Worm (Caenorhabditis elegans) whole organism, young adult: ENCODE results near the gene ugt-23.
A peak's percentile ranks its signal among the peaks of the same experiment; 100 is the strongest.

Experiments
- B0019.2 ChIP-seq: fragments of 200-800 bp; sonication (Bioruptor generic); conservative IDR thresholded peaks from 2 replicates; pipeline ENCODE4 v1.3.6; 2022; ENCODE audit warnings: missing genetic modification reagents, missing genetic modification characterization, missing compliant biosample characterization
- F49E8.2 ChIP-seq: sonication (generic microtip); optimal IDR thresholded peaks from 3 replicates; lab custom pipeline; 2017; ENCODE audit warnings: missing genetic modification characterization, mild to moderate bottlenecking, missing compliant biosample characterization, antibody characterized with exemption, moderate library complexity; ENCODE audit not compliant: insufficient read depth
- F57C9.4 ChIP-seq: sonication (generic microtip); optimal IDR thresholded peaks from 2 replicates; lab custom pipeline; 2017; ENCODE audit warnings: mild to moderate bottlenecking, missing genetic modification characterization, missing compliant biosample characterization
- K11D2.4 ChIP-seq: fragments of 200-800 bp; sonication (Bioruptor generic); IDR thresholded peaks from 2 replicates; pipeline ENCODE4 v1.3.6; 2022; ENCODE audit warnings: missing genetic modification reagents, missing genetic modification characterization, missing compliant biosample characterization
- K12H6.12 ChIP-seq: fragments of 200-800 bp; sonication (Bioruptor generic); optimal IDR thresholded peaks from 2 replicates; lab custom pipeline; 2018; ENCODE audit warnings: mild to moderate bottlenecking, missing genetic modification characterization, missing compliant biosample characterization
- Y53G8AR.9 ChIP-seq: fragments of 200-800 bp; sonication (Bioruptor generic); conservative IDR thresholded peaks from 2 replicates; pipeline ENCODE4 v1.3.6; 2022; ENCODE audit warnings: missing genetic modification reagents, missing genetic modification characterization, missing compliant biosample characterization
- Y95B8A.8 ChIP-seq: fragments of 200-800 bp; sonication (Bioruptor generic); IDR thresholded peaks from 2 replicates; pipeline ENCODE4 v1.3.6; 2022; ENCODE audit warnings: missing genetic modification reagents, missing genetic modification characterization, missing compliant biosample characterization
- ZK185.1 ChIP-seq: sonication (generic microtip); optimal IDR thresholded peaks from 2 replicates; lab custom pipeline; 2016; ENCODE audit warnings: mild to moderate bottlenecking, missing genetic modification characterization, missing compliant biosample characterization; ENCODE audit not compliant: poor library complexity, severe bottlenecking
- ama-1 ChIP-seq, 3 experiments: fragments of 150-350 bp in 1 of 3; sonication (generic microtip) in 2 of 3; optimal IDR thresholded peaks; 2 replicates each; lab custom pipeline; 2014 to 2018; ENCODE audit warnings: missing biosample characterization in 2 of 3, missing genetic modification characterization in 2 of 3, missing genetic modification reagents in 2 of 3
- aptf-2 ChIP-seq: fragments of 200-800 bp; sonication (Bioruptor generic); conservative IDR thresholded peaks from 2 replicates; pipeline ENCODE4 v1.3.6; 2022; ENCODE audit warnings: missing genetic modification reagents, missing genetic modification characterization, missing compliant biosample characterization
- aptf-3 ChIP-seq: fragments of 200-800 bp; sonication (Bioruptor generic); IDR thresholded peaks from 2 replicates; pipeline ENCODE4 v1.3.6; 2022; ENCODE audit warnings: missing genetic modification characterization, missing compliant biosample characterization
- attf-5 ChIP-seq: fragments of 200-800 bp; sonication (Bioruptor generic); optimal IDR thresholded peaks from 2 replicates; lab custom pipeline; 2018; ENCODE audit warnings: mild to moderate bottlenecking, missing genetic modification characterization, missing compliant biosample characterization
- ceh-91 ChIP-seq: fragments of 200-800 bp; sonication (Bioruptor generic); IDR thresholded peaks from 2 replicates; pipeline ENCODE4 v1.3.6; 2022; ENCODE audit warnings: missing genetic modification reagents, missing genetic modification characterization, missing compliant biosample characterization
- egl-18 ChIP-seq: fragments of 200-800 bp; sonication (Bioruptor generic); IDR thresholded peaks from 2 replicates; pipeline ENCODE4 v1.3.6; 2022; ENCODE audit warnings: missing genetic modification reagents, missing genetic modification characterization, missing compliant biosample characterization
- egl-44 ChIP-seq: fragments of 200-800 bp; sonication (Bioruptor generic); IDR thresholded peaks from 2 replicates; pipeline ENCODE4 v1.3.6; 2022; ENCODE audit warnings: missing genetic modification reagents, missing genetic modification characterization, missing compliant biosample characterization
- ekl-4 ChIP-seq: fragments of 200-800 bp; sonication (Bioruptor generic); IDR thresholded peaks from 2 replicates; pipeline ENCODE4 v1.3.6; 2022; ENCODE audit warnings: missing genetic modification reagents, missing genetic modification characterization, missing compliant biosample characterization
- hrde-1 ChIP-seq: sonication (generic microtip); optimal IDR thresholded peaks from 2 replicates; lab custom pipeline; 2016; ENCODE audit warnings: missing genetic modification characterization, mild to moderate bottlenecking, missing compliant biosample characterization, moderate library complexity, missing genotype, missing genetic modification reagents, borderline replicate concordance
- hsf-1 ChIP-seq: fragments of 200-800 bp; sonication (Bioruptor generic); IDR thresholded peaks from 2 replicates; pipeline ENCODE4 v1.3.6; 2022; ENCODE audit warnings: missing genetic modification reagents, missing genetic modification characterization, missing compliant biosample characterization
- let-607 ChIP-seq, 2 experiments: fragments of 200-800 bp in 1 of 2; sonication (Bioruptor generic) in 1 of 2; sonication (generic microtip) in 1 of 2; optimal IDR thresholded peaks; 2 replicates each; lab custom pipeline; 2016 to 2018; ENCODE audit warnings: mild to moderate bottlenecking in 2 of 2, missing compliant biosample characterization in 2 of 2, missing genetic modification characterization in 2 of 2, moderate library complexity in 2 of 2, missing genotype in 1 of 2
- lin-26 ChIP-seq: fragments of 200-800 bp; sonication (Bioruptor generic); IDR thresholded peaks from 2 replicates; pipeline ENCODE4 v1.3.6; 2022; ENCODE audit warnings: missing genetic modification reagents, missing genetic modification characterization, missing compliant biosample characterization
- lin-35 ChIP-seq, 3 experiments: fragments of 150-350 bp in 2 of 3; sonication (generic microtip) in 1 of 3; optimal IDR thresholded peaks; 2 replicates each; lab custom pipeline; 2014 to 2018; ENCODE audit warnings: missing biosample characterization in 3 of 3, missing genetic modification characterization in 3 of 3, missing genetic modification reagents in 3 of 3
- lin-40 ChIP-seq: sonication (generic microtip); optimal IDR thresholded peaks from 2 replicates; lab custom pipeline; 2016; ENCODE audit warnings: missing genetic modification characterization, mild to moderate bottlenecking, missing compliant biosample characterization, missing genotype, missing genetic modification reagents
- lir-1 ChIP-seq: fragments of 200-800 bp; sonication (Bioruptor generic); conservative IDR thresholded peaks from 2 replicates; pipeline ENCODE4 v1.3.6; 2022; ENCODE audit warnings: missing genetic modification reagents, missing genetic modification characterization, missing compliant biosample characterization
- madf-6 ChIP-seq: fragments of 200-800 bp; sonication (Bioruptor generic); IDR thresholded peaks from 2 replicates; pipeline ENCODE4 v1.3.6; 2022; ENCODE audit warnings: missing genetic modification reagents, missing genetic modification characterization, missing compliant biosample characterization
- madf-8 ChIP-seq: fragments of 200-800 bp; sonication (Bioruptor generic); conservative IDR thresholded peaks from 2 replicates; pipeline ENCODE4 v1.3.6; 2022; ENCODE audit warnings: missing genetic modification reagents, missing genetic modification characterization, missing compliant biosample characterization
- mcd-1 ChIP-seq: fragments of 200-800 bp; sonication (Bioruptor generic); IDR thresholded peaks from 2 replicates; pipeline ENCODE4 v1.3.6; 2022; ENCODE audit warnings: missing genetic modification reagents, missing genetic modification characterization, missing compliant biosample characterization
- sea-2 ChIP-seq: fragments of 200-800 bp; sonication (Bioruptor generic); IDR thresholded peaks from 2 replicates; pipeline ENCODE4 v1.3.6; 2022; ENCODE audit warnings: missing genetic modification characterization, missing compliant biosample characterization
- snpc-4 ChIP-seq, 5 experiments: fragments of 150-350 bp in 1 of 5; sonication (generic microtip) in 4 of 5; optimal IDR thresholded peaks; 2 replicates each; lab custom pipeline; 2014 to 2018; ENCODE audit warnings: missing genetic modification characterization in 5 of 5, missing biosample characterization in 3 of 5, antibody characterized with exemption in 2 of 5, mild to moderate bottlenecking in 2 of 5, missing compliant biosample characterization in 2 of 5, missing genotype in 2 of 5, moderate library complexity in 2 of 5, missing genetic modification reagents in 1 of 5
- unc-130 ChIP-seq: sonication (generic microtip); optimal IDR thresholded peaks from 2 replicates; lab custom pipeline; 2016; ENCODE audit warnings: missing genetic modification reagents, missing genetic modification characterization, missing compliant biosample characterization
- unc-62 ChIP-seq: fragments of 150-350 bp; optimal IDR thresholded peaks from 2 replicates; lab custom pipeline; 2014; ENCODE audit warnings: missing biosample characterization, missing genetic modification reagents, missing genetic modification characterization
- zim-3 ChIP-seq: sonication (generic microtip); optimal IDR thresholded peaks from 2 replicates; lab custom pipeline; 2017; ENCODE audit warnings: mild to moderate bottlenecking, missing genetic modification characterization, moderate library complexity, missing compliant biosample characterization

The ugt-23 gene

DNA sequence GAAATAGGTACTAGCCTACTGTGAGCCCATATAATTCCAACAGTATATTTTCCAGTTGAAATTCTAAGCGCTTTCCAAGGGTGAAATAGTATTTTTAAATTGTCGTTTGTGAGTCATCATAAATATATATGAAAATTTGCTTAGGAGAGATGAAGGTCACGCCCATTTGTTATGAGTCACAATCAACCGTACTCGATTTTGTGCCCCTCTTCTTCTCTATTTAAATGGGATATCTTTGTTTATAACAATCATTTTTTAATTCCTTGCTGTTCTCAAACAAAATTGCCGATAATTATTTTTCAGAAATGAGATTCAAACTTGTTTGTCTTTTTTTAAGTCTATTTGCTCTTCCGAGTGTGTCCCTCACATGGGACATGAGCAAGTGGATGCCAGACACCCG lies 6.0 kb downstream of the ugt-23 start, which contains the start of gene folr-1 (continued):
- no peak for TF ChIP-seq F49E8.2 (tag; lab: Kevin White, UChicago)
- TF ChIP-seq let-607 (tag; optimal IDR thresholded peaks at IDR 0.05; lab: Kevin White, UChicago), result no peak

DNA sequence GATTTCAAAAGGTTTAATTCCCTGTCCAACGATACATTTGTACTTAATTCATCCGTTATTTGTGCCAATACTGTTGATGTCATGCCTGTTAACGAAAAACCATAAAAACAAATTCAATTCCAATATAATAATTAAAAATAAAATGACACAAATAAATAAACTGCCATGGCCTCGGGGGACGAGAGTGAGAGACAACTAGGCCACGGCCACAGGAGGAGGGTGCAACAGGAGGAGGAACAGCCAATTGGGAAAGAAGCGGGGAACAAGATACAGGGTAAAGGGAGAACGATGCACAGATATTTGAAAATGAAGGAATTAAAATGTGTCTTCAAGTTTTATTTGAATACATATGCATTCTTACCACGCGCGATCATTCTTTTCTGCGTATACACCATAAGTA lies 7.6 kb downstream of the ugt-23 start, which contains the start of gene F21G4.6:
Gene F21G4.6, minus strand, starts transcription at position 87 of the 400 bp plus-strand sequence.
- TF ChIP-seq B0019.2 (GFP tag; lab: Robert Waterston, UW), result no peak
- TF ChIP-seq lir-1, result no peak
- peak in 1 of 2 experiments; percentile 4 for TF ChIP-seq let-607 (tag; optimal IDR thresholded peaks at IDR 0.05; lab: Kevin White, UChicago)

DNA sequence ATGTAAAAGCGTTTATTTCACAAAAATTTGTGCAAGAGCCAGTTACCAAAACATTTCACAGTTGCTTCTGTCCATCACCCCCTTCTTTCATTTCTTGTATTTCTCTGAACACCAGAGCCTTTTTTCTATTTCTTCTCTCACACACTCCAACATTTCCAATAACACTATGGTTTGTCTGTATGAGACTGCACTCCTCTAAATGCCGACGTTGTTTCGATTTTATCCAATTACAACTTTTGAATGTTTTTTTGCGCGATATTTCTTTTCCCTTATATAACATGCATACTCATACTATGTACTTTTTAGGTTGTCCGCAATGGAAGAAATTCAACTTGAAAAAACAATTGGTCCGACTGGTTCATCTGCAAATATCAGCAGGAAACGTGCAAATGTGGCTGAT lies 19.1 kb downstream of the ugt-23 start, which contains the start of gene F21G4.5:
Gene F21G4.5, plus strand, starts transcription at position 301 of the 400 bp plus-strand sequence.
- TF ChIP-seq mcd-1, result no peak
- no peak for TF ChIP-seq aptf-2 (GFP tag; lab: Robert Waterston, UW)
- TF ChIP-seq madf-8 (GFP tag; lab: Robert Waterston, UW), result no peak
- no peak for TF ChIP-seq Y53G8AR.9 (GFP tag; lab: Robert Waterston, UW)
- TF ChIP-seq lin-40 (tag; lab: Kevin White, UChicago), result no peak
- TF ChIP-seq ama-1 (optimal IDR thresholded peaks at IDR 0.05; lab: Kevin White, UChicago), result no peak
- no peak for TF ChIP-seq ama-1 (GFP tag; optimal IDR thresholded peaks at IDR 0.05; lab: Kevin White, UChicago)
- no peak for TF ChIP-seq madf-6
- no peak for TF ChIP-seq lin-35 (GFP tag; optimal IDR thresholded peaks at IDR 0.05; lab: Kevin White, UChicago)
- no peak for TF ChIP-seq snpc-4 (GFP tag; optimal IDR thresholded peaks at IDR 0.05; lab: Kevin White, UChicago)
- no peak for TF ChIP-seq snpc-4 (tag; optimal IDR thresholded peaks at IDR 0.05; lab: Kevin White, UChicago)
- no peak for TF ChIP-seq ekl-4 (GFP tag; lab: Robert Waterston, UW)
- TF ChIP-seq F57C9.4, result no peak
- no peak for TF ChIP-seq Y95B8A.8 (GFP tag; lab: Robert Waterston, UW)
- TF ChIP-seq aptf-3 (GFP tag; lab: Robert Waterston, UW), result no peak
- TF ChIP-seq, all 124 proteins: peak for 0

DNA sequence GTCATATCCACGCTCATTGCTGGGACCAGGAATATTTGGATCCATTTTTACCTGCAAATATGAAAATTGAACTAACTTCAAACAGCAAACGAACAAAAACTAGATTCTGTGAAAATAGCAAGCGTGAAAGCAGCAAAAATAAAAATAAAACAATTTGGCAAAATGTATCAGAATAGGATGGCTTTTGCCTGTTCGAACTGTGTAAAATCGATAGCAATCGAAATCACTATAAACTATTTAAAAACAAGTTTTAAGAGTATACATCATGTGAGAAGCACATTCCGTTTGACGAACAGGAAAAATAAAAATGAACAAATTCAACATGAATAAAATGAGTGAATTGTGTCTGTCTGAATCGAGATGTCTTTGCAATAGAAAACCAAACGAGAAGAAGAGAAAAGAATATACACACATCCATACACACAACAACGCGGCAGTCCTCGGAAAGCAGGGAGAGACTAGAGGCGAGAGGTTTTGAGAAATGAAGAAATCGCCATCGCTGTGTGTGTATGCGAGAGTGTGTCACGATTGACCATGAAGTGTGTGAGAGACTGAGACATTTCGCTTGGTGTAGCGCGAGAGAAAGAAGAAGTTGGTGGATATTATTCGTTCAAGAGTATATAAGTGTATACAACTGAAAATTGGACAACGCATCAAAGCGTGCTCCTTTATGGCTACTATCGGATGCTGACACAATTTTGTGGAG lies 25.4 kb downstream of the ugt-23 start, which contains the start of gene phf-34:
Gene phf-34, minus strand, starts transcription at position 51 of the 706 bp plus-strand sequence.
- TF ChIP-seq K11D2.4 (no peak), zim-3 (tag; lab: Kevin White, UChicago) (no peak), ZK185.1 (tag; lab: Kevin White, UChicago) (peak; percentile 32), lin-26 (GFP tag; lab: Robert Waterston, UW) (no peak), hsf-1 (GFP tag; lab: Robert Waterston, UW) (0 out of 2 replicates have a peak, but pooled peaks have one; percentile 6), attf-5 (GFP tag; lab: Kevin White, UChicago) (no peak), Y53G8AR.9 (GFP tag; lab: Robert Waterston, UW) (no peak), lin-40 (tag; lab: Kevin White, UChicago) (peak; percentile 24), egl-18 (GFP tag; lab: Robert Waterston, UW) (0 out of 2 replicates have a peak, but pooled peaks have one; percentile 22)

ce11 chrX:9894844-9895243 lies 30.1 kb downstream of the ugt-23 start, which contains the start of gene F21G4.3:
Gene F21G4.3, plus strand, starts transcription at chrX:9895144.
- TF ChIP-seq ceh-91 (GFP tag; lab: Robert Waterston, UW), result no peak
- TF ChIP-seq K12H6.12 (tag; lab: Kevin White, UChicago), result no peak
- TF ChIP-seq sea-2 (GFP tag; lab: Robert Waterston, UW), result no peak
- no peak for TF ChIP-seq hrde-1 (tag; lab: Kevin White, UChicago)
- TF ChIP-seq unc-130 (GFP tag; lab: Kevin White, UChicago), result no peak
- no peak for TF ChIP-seq unc-62 (GFP tag; lab: Kevin White, UChicago)
- TF ChIP-seq egl-44 (GFP tag; lab: Robert Waterston, UW), result no peak
- TF ChIP-seq, all 124 proteins: peak for 0
